Worm (Caenorhabditis elegans): Measurements from ENCODE around the gene C14A4.8.

- no peak for TF ChIP-seq zfp-2 (tag; optimal IDR thresholded peaks at IDR 0.05)
- TF ChIP-seq Y105C5A.15 (GFP tag; IDR thresholded peaks at IDR 0.05), result no peak
- no peak for TF ChIP-seq zip-2 (tag; optimal IDR thresholded peaks at IDR 0.05)
- no peak for TF ChIP-seq fkh-10 (GFP tag; optimal IDR thresholded peaks at IDR 0.05)
- no peak for TF ChIP-seq rbr-2 (tag; optimal IDR thresholded peaks at IDR 0.05)
- no peak for TF ChIP-seq ztf-7 (tag; optimal IDR thresholded peaks at IDR 0.05)
- TF ChIP-seq zag-1 (tag; optimal IDR thresholded peaks at IDR 0.05), result no peak
Measured at ce11 chrII:10612743-10613142, 14.8 kb upstream of the C14A4.8 start, which contains the start of gene C14A4.12.

Measured in whole organism, L4 larva.